Fruit fly (Drosophila melanogaster): ENCODE measurements around the gene Axs.

The Axs gene

DNA sequence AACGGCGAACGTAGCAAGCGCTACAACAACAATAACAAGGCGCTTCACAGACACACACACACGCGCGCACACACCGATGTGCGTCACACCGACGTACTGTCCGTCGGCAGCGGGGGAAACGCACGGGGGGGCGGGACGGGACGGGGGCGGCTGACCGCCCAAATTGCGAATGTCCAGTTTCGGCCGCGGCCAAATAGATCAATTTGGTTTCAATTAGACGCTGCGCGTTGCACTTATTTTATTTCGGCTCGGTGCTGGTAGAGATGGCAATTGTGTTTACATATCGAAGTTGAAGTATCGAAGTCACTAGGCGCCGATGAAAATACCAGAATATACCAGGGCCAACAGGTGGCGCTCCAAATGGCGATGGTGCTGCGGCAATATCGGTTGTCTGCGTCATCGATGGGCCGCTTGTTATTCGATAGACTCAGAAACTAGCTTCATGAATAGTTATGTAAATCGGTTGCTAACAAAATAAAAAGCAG, 46.5 kb downstream of the Axs start, which contains the start of gene Rok (continued):
- TF ChIP-seq lmd (GFP tag; IDR thresholded peaks at IDR 0.05) (peak; percentile 13; the same call in 1 of the 2 replicates), CG32767 (GFP tag; IDR thresholded peaks at IDR 0.05) (peak; percentile 24; the same call in 1 of the 2 replicates), Spps (tag; optimal IDR thresholded peaks at IDR 0.05) (no peak), salm (tag; optimal IDR thresholded peaks at IDR 0.05) (no peak), Sin3A (optimal IDR thresholded peaks at IDR 0.05) (peak; percentile 69), Camta (GFP tag; optimal IDR thresholded peaks at IDR 0.05) (no peak), Adf1 (GFP tag; IDR thresholded peaks at IDR 0.05) (peak; percentile 53), ttk (GFP tag; IDR thresholded peaks at IDR 0.05) (no peak), CG1233 (GFP tag; optimal IDR thresholded peaks at IDR 0.05) (no peak), shn (GFP tag; optimal IDR thresholded peaks at IDR 0.05) (no peak), CG8478 (optimal IDR thresholded peaks at IDR 0.05) (no peak), CTCF (GFP tag; optimal IDR thresholded peaks at IDR 0.05) (peak; percentile 93), CG15011 (GFP tag; optimal IDR thresholded peaks at IDR 0.05) (no peak), bbx (GFP tag; IDR thresholded peaks at IDR 0.05; ENCODE audit: partially characterized antibody) (peak; percentile 89), Dfd (GFP tag; optimal IDR thresholded peaks at IDR 0.05) (no peak), sens (GFP tag) (no peak), NK7.1 (GFP tag; optimal IDR thresholded peaks at IDR 0.05) (no peak), Hsf (GFP tag; optimal IDR thresholded peaks at IDR 0.05) (no peak), stwl (tag; optimal IDR thresholded peaks at IDR 0.05) (peak; percentile 27), CG11456 (GFP tag; IDR thresholded peaks at IDR 0.05) (peak; percentile 33; the same call in 1 of the 3 replicates), gcm2 (GFP tag; optimal IDR thresholded peaks at IDR 0.05) (no peak), ap (GFP tag; IDR thresholded peaks at IDR 0.05) (no peak), PHDP (tag; optimal IDR thresholded peaks at IDR 0.05) (no peak), CG10959 (GFP tag; IDR thresholded peaks at IDR 0.05) (no peak), Bdp1 (GFP tag; optimal IDR thresholded peaks at IDR 0.05) (no peak), scrt (GFP tag; optimal IDR thresholded peaks at IDR 0.05) (no peak), tap (tag; optimal IDR thresholded peaks at IDR 0.05) (no peak), Rfx (GFP tag; IDR thresholded peaks at IDR 0.05) (peak; percentile 26; the same call in 1 of the 2 replicates), ssp (GFP tag; IDR thresholded peaks at IDR 0.05) (no peak; the same call in 1 of the 2 replicates), CG1832 (GFP tag; optimal IDR thresholded peaks at IDR 0.05) (no peak), CG1603 (tag; optimal IDR thresholded peaks at IDR 0.05) (peak; percentile 61), bsh (GFP tag; optimal IDR thresholded peaks at IDR 0.05) (no peak), Mrtf (GFP tag; IDR thresholded peaks at IDR 0.05) (no peak), Ets97D (GFP tag; optimal IDR thresholded peaks at IDR 0.05) (no peak), Atf-2 (GFP tag; optimal IDR thresholded peaks at IDR 0.05) (no peak), so (GFP tag; IDR thresholded peaks at IDR 0.05) (no peak), kah (GFP tag; optimal IDR thresholded peaks at IDR 0.05) (peak; percentile 3), CG8924 (tag; optimal IDR thresholded peaks at IDR 0.05) (no peak), CG6654 (GFP tag; optimal IDR thresholded peaks at IDR 0.05) (no peak), pho (GFP tag; optimal IDR thresholded peaks at IDR 0.05) (no peak), CG13424 (tag; optimal IDR thresholded peaks at IDR 0.05) (no peak), Dip3 (GFP tag; optimal IDR thresholded peaks at IDR 0.05) (no peak), CG34422 (GFP tag; IDR thresholded peaks at IDR 0.05) (peak; percentile 18), knrl (GFP tag; IDR thresholded peaks at IDR 0.05; ENCODE audit: partially characterized antibody) (peak; percentile 83), CG4282 (GFP tag; optimal IDR thresholded peaks at IDR 0.05) (no peak), CG15479 (GFP tag; optimal IDR thresholded peaks at IDR 0.05) (no peak), ham (GFP tag; IDR thresholded peaks at IDR 0.05) (no peak), cg (GFP tag; optimal IDR thresholded peaks at IDR 0.05) (peak; percentile 99), CG16813 (GFP tag; IDR thresholded peaks at IDR 0.05; ENCODE audit: partially characterized antibody) (peak; percentile 85), Gug (GFP tag; IDR thresholded peaks at IDR 0.05) (peak; percentile 47; the same call in 1 of the 4 replicates), CG14965 (GFP tag; optimal IDR thresholded peaks at IDR 0.05; ENCODE audit: borderline replicate concordance) (no peak)

Data from whole organism, embryonic.